Worm (Caenorhabditis elegans): ENCODE measurements around the gene F56C9.10.

The F56C9.10 gene

ce11 chrIII:7335220-7335619 is at the start of gene F56C9.10 (continued):
- TF ChIP-seq xnd-1 (tag; optimal IDR thresholded peaks at IDR 0.05) (no peak), F22D6.2 (tag; optimal IDR thresholded peaks at IDR 0.05) (peak; percentile 74), snpc-3.4 (tag; optimal IDR thresholded peaks at IDR 0.05) (no peak), lin-26 (GFP tag; IDR thresholded peaks at IDR 0.05) (peak; percentile 61), Y53G8AR.9 (GFP tag; conservative IDR thresholded peaks at IDR 0.05) (peak; percentile 56; the same call in 1 of the 2 replicates), ztf-25 (GFP tag; IDR thresholded peaks at IDR 0.05) (no peak), athp-1 (tag; optimal IDR thresholded peaks at IDR 0.05) (peak; percentile 75), somi-1 (GFP tag; optimal IDR thresholded peaks at IDR 0.05) (peak; percentile 95), rpc-1 (optimal IDR thresholded peaks at IDR 0.05) (no peak), rpc-1 (tag; optimal IDR thresholded peaks at IDR 0.05) (no peak), madf-10 (tag; optimal IDR thresholded peaks at IDR 0.05) (peak; percentile 77), lsy-27 (tag; optimal IDR thresholded peaks at IDR 0.05; ENCODE audit: borderline replicate concordance, insufficient read depth) (no peak), lir-1 (GFP tag; conservative IDR thresholded peaks at IDR 0.05) (no peak), lin-35 (GFP tag; optimal IDR thresholded peaks at IDR 0.05) (peak in 1 of 3 experiments; percentile 27), T07F8.4 (tag; optimal IDR thresholded peaks at IDR 0.05) (no peak), ceh-27 (GFP tag; optimal IDR thresholded peaks at IDR 0.05) (peak; percentile 83), nfyb-1 (GFP tag; IDR thresholded peaks at IDR 0.05) (peak; percentile 83), ekl-4 (GFP tag; IDR thresholded peaks at IDR 0.05) (peak; percentile 71; the same call in 1 of the 2 replicates), mcd-1 (GFP tag; IDR thresholded peaks at IDR 0.05) (peak; percentile 60), nhr-120 (GFP tag; IDR thresholded peaks at IDR 0.05) (no peak), ztf-26 (tag; optimal IDR thresholded peaks at IDR 0.05) (peak; percentile 62), lin-40 (tag; optimal IDR thresholded peaks at IDR 0.05) (peak; percentile 79), ceh-91 (GFP tag; IDR thresholded peaks at IDR 0.05) (no peak)

ce11 chrIII:7383733-7384132 is 48.6 kb upstream of the F56C9.10 start, which contains the start of gene tbp-1:
Gene tbp-1, plus strand, starts transcription at chrIII:7384033.
- TF ChIP-seq ceh-58 (GFP tag; IDR thresholded peaks at IDR 0.05) (no peak), tbp1 (GFP tag; optimal IDR thresholded peaks at IDR 0.05) (peak; percentile 58)

ce11 chrIII:7381546-7382171 is 46.5 kb upstream of the F56C9.10 start, which contains the start of the genes hmg-4 and T20B12.3:
Gene hmg-4, minus strand, starts transcription at chrIII:7381596.
Gene T20B12.3, plus strand, starts transcription at chrIII:7382115.
- TF ChIP-seq lsl-1 (GFP tag; optimal IDR thresholded peaks at IDR 0.05) (peak; percentile 89), ceh-91 (GFP tag; IDR thresholded peaks at IDR 0.05) (peak; percentile 71), ekl-4 (GFP tag; IDR thresholded peaks at IDR 0.05) (no peak), Y79H2A.3 (GFP tag; conservative IDR thresholded peaks at IDR 0.05) (no peak), attf-5 (GFP tag; optimal IDR thresholded peaks at IDR 0.05) (no peak), ztf-6 (GFP tag; IDR thresholded peaks at IDR 0.05) (no peak), pha-4 (tag; optimal IDR thresholded peaks at IDR 0.05) (no peak), ceh-58 (GFP tag; IDR thresholded peaks at IDR 0.05) (no peak), cebp-1 (GFP tag; IDR thresholded peaks at IDR 0.05) (no peak), cebp-1 (tag; optimal IDR thresholded peaks at IDR 0.05) (no peak), lin-54 (GFP tag; optimal IDR thresholded peaks at IDR 0.05) (peak; percentile 22), D2030.7 (GFP tag; IDR thresholded peaks at IDR 0.05) (peak; percentile 69), hmg-1.2 (GFP tag; IDR thresholded peaks at IDR 0.05) (peak; percentile 52; the same call in 1 of the 2 replicates), egl-18 (GFP tag; IDR thresholded peaks at IDR 0.05) (no peak), tbp1 (GFP tag; optimal IDR thresholded peaks at IDR 0.05) (peak; percentile 75), K12H6.12 (tag; optimal IDR thresholded peaks at IDR 0.05) (peak; percentile 4), F22D6.2 (tag; optimal IDR thresholded peaks at IDR 0.05) (no peak), dpl-1 (GFP tag; optimal IDR thresholded peaks at IDR 0.05) (peak; percentile 70), B0019.2 (GFP tag; conservative IDR thresholded peaks at IDR 0.05) (0 out of 2 replicates have a peak, but pooled peaks have one; percentile 36), tlf-1 (GFP tag; optimal IDR thresholded peaks at IDR 0.05) (peak; percentile 7), him-1 (tag; optimal IDR thresholded peaks at IDR 0.05) (no peak), xnd-1 (tag; optimal IDR thresholded peaks at IDR 0.05) (peak; percentile 50), F23B12.7 (tag; optimal IDR thresholded peaks at IDR 0.05; ENCODE audit: insufficient read depth) (peak; percentile 54), madf-8 (GFP tag; conservative IDR thresholded peaks at IDR 0.05) (peak; percentile 44; the same call in 1 of the 2 replicates), efl-1 (GFP tag; optimal IDR thresholded peaks at IDR 0.05) (peak; percentile 93), F33H1.4 (GFP tag; IDR thresholded peaks at IDR 0.05) (peak; percentile 77), snpc-3.4 (tag; optimal IDR thresholded peaks at IDR 0.05) (peak; percentile 15)

Measured in whole organism, young adult.